Worm (Caenorhabditis elegans): ENCODE data around the gene mrps-16.

- TF ChIP-seq daf-12 (tag; optimal IDR thresholded peaks at IDR 0.05) (no peak), daf-8 (GFP tag; IDR thresholded peaks at IDR 0.05) (no peak)
These were observed 26.8 kb upstream of the mrps-16 start, which contains the start of gene cex-1 for ce11 chrII:5447381-5447780.

Data from whole organism, L4 larva.